Worm (Caenorhabditis elegans) whole organism, young adult: ENCODE measurements around the gene F53E2.2.

Experiments used
- B0035.1 ChIP-seq: sonication (generic microtip); optimal IDR thresholded peaks from 2 replicates; lab custom pipeline; 2016; ENCODE audit warnings: missing genetic modification characterization, mild to moderate bottlenecking, missing compliant biosample characterization, missing genotype, missing genetic modification reagents
- B0261.1 ChIP-seq: sonication (generic microtip); optimal IDR thresholded peaks from 2 replicates; lab custom pipeline; 2016; ENCODE audit warnings: mild to moderate bottlenecking, missing genetic modification characterization, moderate library complexity, missing compliant biosample characterization
- F55B11.4 ChIP-seq: sonication (generic microtip); optimal IDR thresholded peaks from 2 replicates; lab custom pipeline; 2016; ENCODE audit warnings: missing compliant biosample characterization, missing genetic modification characterization, borderline replicate concordance; ENCODE audit not compliant: insufficient read depth
- F57A8.1 ChIP-seq: fragments of 200-800 bp; sonication (Bioruptor generic); optimal IDR thresholded peaks from 2 replicates; lab custom pipeline; 2018; ENCODE audit warnings: mild to moderate bottlenecking, missing genetic modification characterization, moderate library complexity, missing compliant biosample characterization
- F57C9.4 ChIP-seq: sonication (generic microtip); optimal IDR thresholded peaks from 2 replicates; lab custom pipeline; 2017; ENCODE audit warnings: mild to moderate bottlenecking, missing genetic modification characterization, missing compliant biosample characterization
- K11D2.4 ChIP-seq: fragments of 200-800 bp; sonication (Bioruptor generic); IDR thresholded peaks from 2 replicates; pipeline ENCODE4 v1.3.6; 2022; ENCODE audit warnings: missing genetic modification reagents, missing genetic modification characterization, missing compliant biosample characterization
- akir-1 ChIP-seq: fragments of 200-800 bp; sonication (Bioruptor generic); optimal IDR thresholded peaks from 2 replicates; lab custom pipeline; 2018; ENCODE audit warnings: mild to moderate bottlenecking, missing genetic modification characterization, moderate library complexity, missing compliant biosample characterization
- aptf-2 ChIP-seq: fragments of 200-800 bp; sonication (Bioruptor generic); conservative IDR thresholded peaks from 2 replicates; pipeline ENCODE4 v1.3.6; 2022; ENCODE audit warnings: missing genetic modification reagents, missing genetic modification characterization, missing compliant biosample characterization
- atf-7 ChIP-seq: sonication (generic microtip); optimal IDR thresholded peaks from 2 replicates; lab custom pipeline; 2017; ENCODE audit warnings: mild to moderate bottlenecking, missing genetic modification characterization, missing compliant biosample characterization
- athp-1 ChIP-seq: sonication (generic microtip); optimal IDR thresholded peaks from 2 replicates; lab custom pipeline; 2017; ENCODE audit warnings: mild to moderate bottlenecking, missing genetic modification characterization, missing compliant biosample characterization
- attf-3 ChIP-seq: fragments of 200-800 bp; sonication (Bioruptor generic); conservative IDR thresholded peaks from 2 replicates; pipeline ENCODE4 v1.3.6; 2022; ENCODE audit warnings: missing genetic modification reagents, missing genetic modification characterization, missing compliant biosample characterization
- cebp-1 ChIP-seq, 2 experiments: fragments of 200-800 bp in 1 of 2; sonication (Bioruptor generic) in 1 of 2; sonication (generic microtip) in 1 of 2; IDR thresholded peaks in 1 of 2; optimal IDR thresholded peaks in 1 of 2; 2 replicates each; pipeline versions ENCODE4 v1.3.6 to Lab custom; 2017 to 2022; ENCODE audit warnings: missing compliant biosample characterization in 2 of 2, missing genetic modification characterization in 2 of 2, mild to moderate bottlenecking in 1 of 2, missing genetic modification reagents in 1 of 2, moderate library complexity in 1 of 2
- ceh-79 ChIP-seq: sonication (generic microtip); optimal IDR thresholded peaks from 2 replicates; lab custom pipeline; 2017; ENCODE audit warnings: mild to moderate bottlenecking, missing genetic modification characterization, missing compliant biosample characterization
- ceh-91 ChIP-seq: fragments of 200-800 bp; sonication (Bioruptor generic); IDR thresholded peaks from 2 replicates; pipeline ENCODE4 v1.3.6; 2022; ENCODE audit warnings: missing genetic modification reagents, missing genetic modification characterization, missing compliant biosample characterization
- dpff-1 ChIP-seq: sonication (generic microtip); optimal IDR thresholded peaks from 2 replicates; lab custom pipeline; 2017; ENCODE audit warnings: mild to moderate bottlenecking, missing genetic modification characterization, missing compliant biosample characterization
- egrh-3 ChIP-seq: fragments of 200-800 bp; sonication (Bioruptor generic); IDR thresholded peaks from 2 replicates; pipeline ENCODE4 v1.3.6; 2022; ENCODE audit warnings: missing genetic modification reagents, missing genetic modification characterization, missing compliant biosample characterization
- ets-4 ChIP-seq: fragments of 200-800 bp; sonication (Bioruptor generic); optimal IDR thresholded peaks from 2 replicates; lab custom pipeline; 2018; ENCODE audit warnings: mild to moderate bottlenecking, missing genetic modification characterization, missing compliant biosample characterization
- gei-17 ChIP-seq: fragments of 200-800 bp; sonication (Bioruptor generic); optimal IDR thresholded peaks from 2 replicates; lab custom pipeline; 2018; ENCODE audit warnings: mild to moderate bottlenecking, missing genetic modification characterization, missing compliant biosample characterization
- hrde-1 ChIP-seq: sonication (generic microtip); optimal IDR thresholded peaks from 2 replicates; lab custom pipeline; 2016; ENCODE audit warnings: missing genetic modification characterization, mild to moderate bottlenecking, missing compliant biosample characterization, moderate library complexity, missing genotype, missing genetic modification reagents, borderline replicate concordance
- lag-1 ChIP-seq: fragments of 200-800 bp; sonication (Bioruptor generic); IDR thresholded peaks from 2 replicates; pipeline ENCODE4 v1.3.6; 2022; ENCODE audit warnings: missing genetic modification reagents, missing genetic modification characterization, missing compliant biosample characterization
- madf-8 ChIP-seq: fragments of 200-800 bp; sonication (Bioruptor generic); conservative IDR thresholded peaks from 2 replicates; pipeline ENCODE4 v1.3.6; 2022; ENCODE audit warnings: missing genetic modification reagents, missing genetic modification characterization, missing compliant biosample characterization
- nfya-2 ChIP-seq: fragments of 200-800 bp; sonication (Bioruptor generic); IDR thresholded peaks from 2 replicates; pipeline ENCODE4 v1.3.6; 2022; ENCODE audit warnings: missing genetic modification reagents, missing genetic modification characterization, missing compliant biosample characterization
- nhr-80 ChIP-seq: sonication (generic microtip); optimal IDR thresholded peaks from 2 replicates; lab custom pipeline; 2016; ENCODE audit warnings: missing genetic modification characterization, missing compliant biosample characterization
- sea-2 ChIP-seq: fragments of 200-800 bp; sonication (Bioruptor generic); IDR thresholded peaks from 2 replicates; pipeline ENCODE4 v1.3.6; 2022; ENCODE audit warnings: missing genetic modification characterization, missing compliant biosample characterization
- snpc-4 ChIP-seq, 5 experiments: fragments of 150-350 bp in 1 of 5; sonication (generic microtip) in 4 of 5; optimal IDR thresholded peaks; 2 replicates each; lab custom pipeline; 2014 to 2018; ENCODE audit warnings: missing genetic modification characterization in 5 of 5, missing biosample characterization in 3 of 5, antibody characterized with exemption in 2 of 5, mild to moderate bottlenecking in 2 of 5, missing compliant biosample characterization in 2 of 5, missing genotype in 2 of 5, moderate library complexity in 2 of 5, missing genetic modification reagents in 1 of 5
- somi-1 ChIP-seq: fragments of 200-800 bp; sonication (Bioruptor generic); optimal IDR thresholded peaks from 2 replicates; lab custom pipeline; 2018; ENCODE audit warnings: mild to moderate bottlenecking, missing genetic modification characterization, missing compliant biosample characterization
- tbp1 ChIP-seq: fragments of 200-800 bp; sonication (Bioruptor generic); optimal IDR thresholded peaks from 2 replicates; lab custom pipeline; 2018; ENCODE audit warnings: mild to moderate bottlenecking, missing genetic modification characterization, missing compliant biosample characterization
- unc-62 ChIP-seq: fragments of 150-350 bp; optimal IDR thresholded peaks from 2 replicates; lab custom pipeline; 2014; ENCODE audit warnings: missing biosample characterization, missing genetic modification reagents, missing genetic modification characterization
- ztf-18 ChIP-seq: sonication (generic microtip); optimal IDR thresholded peaks from 2 replicates; lab custom pipeline; 2016; ENCODE audit warnings: missing genotype, mild to moderate bottlenecking, missing genetic modification characterization, missing compliant biosample characterization
- ztf-22 ChIP-seq: fragments of 200-800 bp; sonication (Bioruptor generic); optimal IDR thresholded peaks from 2 replicates; lab custom pipeline; 2018; ENCODE audit warnings: mild to moderate bottlenecking, missing genetic modification characterization, moderate library complexity, missing compliant biosample characterization

The F53E2.2 gene

DNA sequence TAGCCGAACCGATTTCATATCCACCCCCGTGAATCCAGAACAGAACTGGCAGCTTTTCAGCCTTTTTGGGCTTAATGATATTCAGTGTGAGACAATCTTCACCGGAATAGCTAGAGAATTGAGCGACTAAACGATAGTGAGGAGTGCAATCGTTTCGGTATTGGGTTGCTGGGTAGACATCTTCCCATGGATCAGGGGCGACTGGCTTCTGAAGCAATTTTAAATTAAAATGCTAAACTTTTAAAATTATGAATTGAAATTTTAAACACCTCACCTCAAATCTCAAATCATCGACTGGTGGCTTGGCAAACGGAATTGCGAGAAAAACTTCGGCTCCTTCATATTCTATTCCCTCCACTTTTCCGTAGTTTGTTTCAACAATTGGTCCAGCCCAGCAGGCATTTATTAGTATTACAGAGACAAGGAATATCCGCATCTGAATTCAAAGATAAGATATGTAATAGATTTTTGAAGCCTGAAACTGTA is 43.1 kb upstream of the F53E2.2 start, which contains the start of gene ges-1:
TSS of gene ges-1 (minus strand) at position 436 of the 486 bp plus-strand sequence.
- TF ChIP-seq ceh-79 (no peak), sea-2 (GFP tag; lab: Robert Waterston, UW) (no peak), unc-62 (GFP tag; lab: Kevin White, UChicago) (no peak), attf-3 (no peak), hrde-1 (no peak), atf-7 (tag; lab: Kevin White, UChicago) (no peak), ztf-22 (GFP tag; lab: Kevin White, UChicago) (no peak), ets-4 (GFP tag; lab: Kevin White, UChicago) (no peak), nfya-2 (GFP tag; lab: Robert Waterston, UW) (no peak), cebp-1 (GFP tag; IDR thresholded peaks at IDR 0.05; lab: Robert Waterston, UW) (no peak), cebp-1 (tag; optimal IDR thresholded peaks at IDR 0.05; lab: Kevin White, UChicago) (no peak)

DNA sequence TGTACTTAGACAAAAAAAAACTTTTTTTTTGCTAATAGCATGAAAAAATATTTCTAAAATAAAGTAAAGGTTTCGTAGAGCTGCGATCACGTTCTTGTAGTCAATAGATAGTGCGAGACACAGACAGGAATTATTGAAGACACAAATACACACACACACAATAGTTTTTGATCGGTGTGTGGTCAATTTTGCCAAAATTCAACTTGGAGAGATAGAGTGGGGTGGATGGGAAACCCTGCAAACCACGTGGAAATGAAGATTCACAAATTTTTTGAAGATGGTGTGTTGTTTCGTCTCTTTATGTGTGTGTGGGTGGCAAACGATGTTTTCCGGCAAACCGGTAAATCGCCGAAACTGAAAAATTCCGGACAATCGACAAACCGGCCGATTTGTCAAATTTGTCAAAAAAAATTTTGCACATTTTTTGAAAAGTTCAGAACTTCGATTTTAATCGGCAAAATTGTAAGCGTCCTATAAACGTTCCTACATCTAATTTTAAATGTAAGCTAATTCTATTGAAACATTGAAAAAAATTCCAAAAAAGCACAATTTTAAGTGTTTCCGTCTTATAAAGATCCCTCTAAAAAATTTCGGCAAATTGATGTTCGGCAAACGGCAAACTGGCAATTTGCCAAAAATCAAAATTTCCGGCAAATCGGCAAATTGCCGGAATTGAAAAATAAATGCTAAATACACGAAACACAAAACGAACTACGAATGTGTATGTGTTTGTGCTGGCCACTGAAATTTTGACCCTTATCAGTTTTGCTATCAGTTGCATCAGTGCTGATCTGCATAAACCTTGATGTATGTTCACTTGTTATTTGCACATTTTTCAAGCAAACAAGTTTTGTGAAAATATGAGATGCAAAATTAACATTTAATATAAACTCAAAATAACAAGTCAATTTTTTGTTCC is 42.1 kb upstream of the F53E2.2 start:
- TF ChIP-seq dpff-1 (tag; lab: Kevin White, UChicago) (no peak), nhr-80 (peak; percentile 26)

ce11 chrV:1433419-1433765 is 41.5 kb upstream of the F53E2.2 start:
- TF ChIP-seq egrh-3 (GFP tag; lab: Robert Waterston, UW) (no peak), F57A8.1 (GFP tag; lab: Kevin White, UChicago) (no peak), B0261.1 (no peak), aptf-2 (no peak), cebp-1 (GFP tag; IDR thresholded peaks at IDR 0.05; lab: Robert Waterston, UW) (no peak), cebp-1 (tag; optimal IDR thresholded peaks at IDR 0.05; lab: Kevin White, UChicago) (no peak), ceh-91 (GFP tag; lab: Robert Waterston, UW) (no peak), tbp1 (GFP tag; lab: Kevin White, UChicago) (no peak), akir-1 (GFP tag; lab: Kevin White, UChicago) (no peak), ztf-18 (no peak)

DNA sequence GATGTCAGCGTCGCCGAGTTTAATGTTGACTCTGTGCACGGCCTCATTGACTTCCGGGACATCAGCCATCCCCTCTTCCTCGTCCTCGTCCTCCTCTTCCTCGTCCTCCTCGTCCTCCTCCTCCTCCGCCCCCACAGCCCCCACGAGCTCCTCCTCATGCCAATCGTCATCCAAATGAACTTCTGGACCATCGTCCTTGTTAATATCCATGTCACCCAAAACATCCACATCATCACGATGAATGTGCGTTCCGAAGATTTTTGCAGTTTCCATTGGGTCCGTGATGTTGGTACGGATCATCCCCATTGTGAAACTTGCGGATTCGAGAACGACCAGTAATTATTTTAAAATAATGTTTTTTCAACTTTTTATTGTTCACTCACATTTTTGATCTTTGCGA is 40.5 kb upstream of the F53E2.2 start:
- TF ChIP-seq gei-17 (no peak), K11D2.4 (GFP tag; lab: Robert Waterston, UW) (no peak), B0035.1 (tag; lab: Kevin White, UChicago) (no peak), madf-8 (no peak), somi-1 (GFP tag; lab: Kevin White, UChicago) (no peak), snpc-4 (GFP tag; optimal IDR thresholded peaks at IDR 0.05; lab: Kevin White, UChicago) (no peak), snpc-4 (tag; optimal IDR thresholded peaks at IDR 0.05; lab: Kevin White, UChicago) (no peak), nfya-2 (GFP tag; lab: Robert Waterston, UW) (no peak), athp-1 (tag; lab: Kevin White, UChicago) (no peak), F55B11.4 (tag; lab: Kevin White, UChicago) (no peak), lag-1 (GFP tag; lab: Robert Waterston, UW) (no peak), F57C9.4 (tag; lab: Kevin White, UChicago) (no peak), egrh-3 (GFP tag; lab: Robert Waterston, UW) (no peak)
